Fruit fly (Drosophila melanogaster) whole organism, prepupa: ENCODE measurements around the gene PIP82.

Source experiments
- Ets21C ChIP-seq: fragments of 200-800 bp; sonication (Bioruptor generic); optimal IDR thresholded peaks from 3 replicates; lab custom pipeline; 2016; ENCODE audit warnings: missing biosample characterization, missing genetic modification characterization
- Ets96B ChIP-seq: fragments of 200-800 bp; optimal IDR thresholded peaks from 2 replicates; lab custom pipeline; 2019; ENCODE audit warnings: missing biosample characterization, mild to moderate bottlenecking, missing genetic modification characterization, moderate library complexity
- Met ChIP-seq: fragments of 200-800 bp; sonication (Bioruptor generic); optimal IDR thresholded peaks from 3 replicates; lab custom pipeline; 2016; ENCODE audit warnings: missing biosample characterization, missing genetic modification characterization

DNA sequence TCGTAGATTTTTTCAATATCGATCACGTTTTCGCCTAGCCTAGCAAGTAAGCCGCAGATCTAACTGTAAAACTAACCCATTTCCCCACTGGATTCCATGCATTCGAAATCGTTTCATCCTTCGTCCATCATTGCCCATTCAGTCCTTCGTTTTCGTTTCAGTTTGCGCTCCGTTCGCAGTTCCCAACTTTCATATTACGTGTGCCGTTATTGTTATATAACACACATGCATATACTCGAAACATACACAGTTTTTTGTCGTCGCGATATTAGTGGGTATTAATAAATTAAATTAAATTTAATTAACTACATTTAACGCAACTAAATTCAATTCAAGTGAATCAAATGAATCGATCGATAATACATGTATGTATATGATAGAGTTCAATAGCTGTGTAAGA is 40.1 kb upstream of the PIP82 start:
- TF ChIP-seq Ets21C (GFP tag; lab: Kevin White, UChicago) (no peak), Ets96B (no peak), Met (GFP tag; lab: Kevin White, UChicago) (no peak)
